Fruit fly (Drosophila melanogaster) whole organism, prepupa: Measurements from ENCODE around the gene Cul6.

Experiments used
- CG10669 ChIP-seq: fragments of 200-800 bp; sonication (Bioruptor generic); optimal IDR thresholded peaks from 3 replicates; lab custom pipeline; 2018; ENCODE audit warnings: missing biosample characterization, mild to moderate bottlenecking, missing genetic modification characterization, moderate library complexity
- CG11294 ChIP-seq: fragments of 200-800 bp; sonication (Bioruptor generic); IDR thresholded peaks from 2 replicates; pipeline ENCODE4 v1.3.6; 2022; ENCODE audit warnings: missing biosample characterization, missing genetic modification characterization
- CG11762 ChIP-seq: fragments of 200-800 bp; sonication (Bioruptor generic); optimal IDR thresholded peaks from 3 replicates; lab custom pipeline; 2016; ENCODE audit warnings: missing biosample characterization, missing genetic modification characterization; ENCODE audit not compliant: insufficient read depth
- CG11902 ChIP-seq: fragments of 200-800 bp; sonication (Bioruptor generic); optimal IDR thresholded peaks from 3 replicates; lab custom pipeline; 2016; ENCODE audit warnings: missing biosample characterization, missing genetic modification characterization
- CG15336 ChIP-seq: fragments of 200-800 bp; sonication (Bioruptor generic); IDR thresholded peaks from 2 replicates; pipeline ENCODE4 v1.3.6; 2022; ENCODE audit warnings: missing biosample characterization, missing genetic modification characterization
- CG1621 ChIP-seq: fragments of 200-800 bp; sonication (Bioruptor generic); optimal IDR thresholded peaks from 3 replicates; lab custom pipeline; 2018; ENCODE audit warnings: missing biosample characterization, mild to moderate bottlenecking, missing genetic modification characterization
- CG3032 ChIP-seq: fragments of 200-800 bp; optimal IDR thresholded peaks from 2 replicates; lab custom pipeline; 2019; ENCODE audit warnings: missing biosample characterization, mild to moderate bottlenecking, missing genetic modification characterization, moderate library complexity
- CG32006 ChIP-seq: fragments of 200-800 bp; sonication (Bioruptor generic); optimal IDR thresholded peaks from 3 replicates; lab custom pipeline; 2017; ENCODE audit warnings: missing biosample characterization, mild to moderate bottlenecking, missing genetic modification characterization
- CG34406 ChIP-seq: fragments of 200-800 bp; sonication (Bioruptor generic); optimal IDR thresholded peaks from 3 replicates; lab custom pipeline; 2016; ENCODE audit warnings: missing biosample characterization, missing genetic modification characterization
- CG3919 ChIP-seq: fragments of 200-800 bp; sonication (Bioruptor generic); optimal IDR thresholded peaks from 3 replicates; lab custom pipeline; 2016; ENCODE audit warnings: missing biosample characterization, missing genetic modification characterization
- CG4318 ChIP-seq: fragments of 200-800 bp; sonication (Bioruptor generic); optimal IDR thresholded peaks from 3 replicates; lab custom pipeline; 2017; ENCODE audit warnings: missing biosample characterization, mild to moderate bottlenecking, missing genetic modification characterization
- CG6163 ChIP-seq: fragments of 200-800 bp; sonication (Bioruptor generic); IDR thresholded peaks from 3 replicates; pipeline ENCODE4 v1.3.6; 2022; ENCODE audit warnings: missing biosample characterization, missing genetic modification characterization
- CG6792 ChIP-seq: fragments of 200-800 bp; sonication (Bioruptor generic); optimal IDR thresholded peaks from 3 replicates; lab custom pipeline; 2016; ENCODE audit warnings: missing biosample characterization, missing genetic modification characterization
- CG6854 ChIP-seq: fragments of 200-800 bp; sonication (Bioruptor generic); optimal IDR thresholded peaks from 2 replicates; lab custom pipeline; 2017; ENCODE audit warnings: missing biosample characterization, mild to moderate bottlenecking, missing genetic modification characterization
- CG7368 ChIP-seq: fragments of 200-800 bp; sonication (Bioruptor generic); optimal IDR thresholded peaks from 3 replicates; lab custom pipeline; 2016; ENCODE audit warnings: missing biosample characterization, missing genetic modification characterization
- CG8119 ChIP-seq: fragments of 200-800 bp; sonication (Bioruptor generic); IDR thresholded peaks from 3 replicates; pipeline ENCODE4 v1.3.6; 2022; ENCODE audit warnings: missing biosample characterization, missing genetic modification characterization
- CG8319 ChIP-seq: fragments of 200-800 bp; sonication (Bioruptor generic); optimal IDR thresholded peaks from 3 replicates; lab custom pipeline; 2016; ENCODE audit warnings: missing biosample characterization, missing genetic modification characterization
- CG8632 ChIP-seq: fragments of 200-800 bp; sonication (Bioruptor generic); optimal IDR thresholded peaks from 3 replicates; lab custom pipeline; 2016; ENCODE audit warnings: missing biosample characterization, missing genetic modification characterization
- CG9139 ChIP-seq: fragments of 200-800 bp; sonication (Bioruptor generic); optimal IDR thresholded peaks from 3 replicates; lab custom pipeline; 2017; ENCODE audit warnings: missing biosample characterization, mild to moderate bottlenecking, missing genetic modification characterization
- Eip75B ChIP-seq: fragments of 200-800 bp; sonication (Bioruptor generic); optimal IDR thresholded peaks from 3 replicates; lab custom pipeline; 2016; ENCODE audit warnings: missing biosample characterization, missing genetic modification characterization
- Ets21C ChIP-seq: fragments of 200-800 bp; sonication (Bioruptor generic); optimal IDR thresholded peaks from 3 replicates; lab custom pipeline; 2016; ENCODE audit warnings: missing biosample characterization, missing genetic modification characterization
- Ets96B ChIP-seq: fragments of 200-800 bp; optimal IDR thresholded peaks from 2 replicates; lab custom pipeline; 2019; ENCODE audit warnings: missing biosample characterization, mild to moderate bottlenecking, missing genetic modification characterization, moderate library complexity
- Gug ChIP-seq: fragments of 200-800 bp; sonication (Bioruptor generic); IDR thresholded peaks from 2 replicates; pipeline ENCODE4 v1.3.6; 2022; ENCODE audit warnings: missing biosample characterization, missing genetic modification characterization
- Hr38 ChIP-seq: sonication (Bioruptor generic); optimal IDR thresholded peaks from 2 replicates; lab custom pipeline; 2016; ENCODE audit warnings: missing biosample characterization, missing genetic modification characterization
- Lpt ChIP-seq: fragments of 200-800 bp; sonication (Bioruptor generic); optimal IDR thresholded peaks from 3 replicates; lab custom pipeline; 2016; ENCODE audit warnings: missing biosample characterization, missing genetic modification characterization
- Met ChIP-seq: fragments of 200-800 bp; sonication (Bioruptor generic); optimal IDR thresholded peaks from 3 replicates; lab custom pipeline; 2016; ENCODE audit warnings: missing biosample characterization, missing genetic modification characterization
- OdsH ChIP-seq: fragments of 200-800 bp; sonication (Bioruptor generic); optimal IDR thresholded peaks from 3 replicates; lab custom pipeline; 2016; ENCODE audit warnings: missing biosample characterization, missing genetic modification characterization
- Smox ChIP-seq: fragments of 200-800 bp; sonication (Bioruptor generic); optimal IDR thresholded peaks from 3 replicates; lab custom pipeline; 2016; ENCODE audit warnings: missing biosample characterization, missing genetic modification characterization
- Sox102F ChIP-seq: fragments of 200-800 bp; sonication (Bioruptor generic); optimal IDR thresholded peaks from 2 replicates; lab custom pipeline; 2016; ENCODE audit warnings: missing biosample characterization, mild to moderate bottlenecking, missing genetic modification characterization
- Sox14 ChIP-seq: fragments of 200-800 bp; sonication (Bioruptor generic); optimal IDR thresholded peaks from 3 replicates; lab custom pipeline; 2016; ENCODE audit warnings: missing biosample characterization, missing genetic modification characterization
- Sox15 ChIP-seq: fragments of 200-800 bp; sonication (Bioruptor generic); optimal IDR thresholded peaks from 3 replicates; lab custom pipeline; 2016; ENCODE audit warnings: missing biosample characterization, missing genetic modification characterization
- achi ChIP-seq: fragments of 200-800 bp; sonication (Bioruptor generic); optimal IDR thresholded peaks from 3 replicates; lab custom pipeline; 2016; ENCODE audit warnings: missing biosample characterization, missing genetic modification characterization
- acj6 ChIP-seq: fragments of 200-800 bp; sonication (Bioruptor generic); optimal IDR thresholded peaks from 3 replicates; lab custom pipeline; 2016; ENCODE audit warnings: missing biosample characterization, missing genetic modification characterization
- cyc ChIP-seq: fragments of 200-800 bp; sonication (Bioruptor generic); optimal IDR thresholded peaks from 3 replicates; lab custom pipeline; 2016; ENCODE audit warnings: missing biosample characterization, missing genetic modification characterization
- dac ChIP-seq: fragments of 200-800 bp; sonication (Bioruptor generic); optimal IDR thresholded peaks from 2 replicates; lab custom pipeline; 2017; ENCODE audit warnings: missing biosample characterization, mild to moderate bottlenecking, missing genetic modification characterization
- dsx ChIP-seq: fragments of 200-800 bp; optimal IDR thresholded peaks from 3 replicates; lab custom pipeline; 2019; ENCODE audit warnings: missing biosample characterization, mild to moderate bottlenecking, missing genetic modification characterization, moderate library complexity; ENCODE audit not compliant: poor library complexity, severe bottlenecking
- fd59A ChIP-seq: fragments of 200-800 bp; sonication (Bioruptor generic); optimal IDR thresholded peaks from 2 replicates; lab custom pipeline; 2017; ENCODE audit warnings: missing biosample characterization, mild to moderate bottlenecking, missing genetic modification characterization, missing genetic modification reagents
- fkh ChIP-seq: fragments of 200-800 bp; sonication (Bioruptor generic); optimal IDR thresholded peaks from 3 replicates; lab custom pipeline; 2017; ENCODE audit warnings: missing biosample characterization, mild to moderate bottlenecking, missing genetic modification characterization, moderate library complexity
- lz ChIP-seq: fragments of 200-800 bp; sonication (Bioruptor generic); optimal IDR thresholded peaks from 3 replicates; lab custom pipeline; 2016; ENCODE audit warnings: missing biosample characterization, missing genetic modification characterization
- salr ChIP-seq, 2 experiments: fragments of 200-800 bp; sonication (Bioruptor generic); optimal IDR thresholded peaks; 3 replicates each; lab custom pipeline; 2016 to 2018; ENCODE audit warnings: missing biosample characterization in 2 of 2, missing genetic modification characterization in 2 of 2, mild to moderate bottlenecking in 1 of 2
- spab ChIP-seq: fragments of 200-800 bp; sonication (Bioruptor generic); optimal IDR thresholded peaks from 2 replicates; lab custom pipeline; 2017; ENCODE audit warnings: missing biosample characterization, mild to moderate bottlenecking, missing genetic modification characterization, missing genetic modification reagents
- ss ChIP-seq, 2 experiments: fragments of 200-800 bp; sonication (Bioruptor generic); optimal IDR thresholded peaks; 2 replicates in 1 of 2; 3 replicates in 1 of 2; lab custom pipeline; 2017 to 2018; ENCODE audit warnings: mild to moderate bottlenecking in 2 of 2, missing biosample characterization in 2 of 2, missing genetic modification characterization in 2 of 2, moderate library complexity in 1 of 2
- svp ChIP-seq: fragments of 200-800 bp; sonication (Bioruptor generic); peaks from one replicate; lab custom pipeline; 2016; ENCODE audit warnings: missing biosample characterization, missing genetic modification characterization
- topi ChIP-seq: fragments of 200-800 bp; sonication (Bioruptor generic); optimal IDR thresholded peaks from 3 replicates; lab custom pipeline; 2016; ENCODE audit warnings: missing biosample characterization, missing genetic modification characterization
- vri ChIP-seq: fragments of 200-800 bp; sonication (Bioruptor generic); optimal IDR thresholded peaks from 3 replicates; lab custom pipeline; 2016; ENCODE audit warnings: missing biosample characterization, mild to moderate bottlenecking, missing genetic modification characterization

Gene Cul6

DNA sequence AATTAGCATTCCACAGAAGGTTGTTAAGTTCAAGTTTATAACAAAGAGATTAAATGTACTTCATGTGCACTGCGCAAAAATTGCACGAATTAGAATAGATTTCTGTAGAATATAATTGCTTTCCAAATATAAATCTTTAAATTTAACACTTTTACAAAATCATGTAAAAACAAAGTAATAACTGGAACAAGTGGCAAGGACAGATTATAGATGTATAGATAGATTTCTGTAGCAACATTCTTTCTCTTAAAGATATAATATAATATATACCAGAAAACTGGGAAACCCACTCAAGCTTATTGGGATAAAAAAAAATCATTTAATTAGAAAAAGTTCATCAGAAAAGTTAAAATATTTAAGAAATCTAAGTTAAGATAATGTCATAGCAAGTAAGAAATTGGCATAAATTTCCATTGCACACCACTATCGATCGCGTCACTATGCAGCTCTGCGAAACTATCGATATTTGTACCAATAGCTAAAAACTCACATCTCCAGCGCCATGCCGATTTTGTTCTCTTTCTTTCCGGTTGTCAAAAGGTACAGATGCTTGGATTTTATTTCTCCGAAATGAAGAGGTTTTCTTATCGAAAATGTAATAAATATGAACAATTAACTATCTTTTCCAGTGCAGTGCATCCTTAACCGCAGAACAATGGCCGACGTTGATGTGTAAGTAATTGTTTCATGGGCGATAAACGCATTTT lies 11.5 kb upstream of the Cul6 start, which contains the start of gene RpS12 (continued):
- TF ChIP-seq CG4318 (GFP tag; lab: Kevin White, UChicago): peak; percentile 40
- TF ChIP-seq CG3919: peak; percentile 77
- no peak for TF ChIP-seq Lpt (GFP tag; lab: Kevin White, UChicago)
- peak; percentile 71 for TF ChIP-seq Met (GFP tag; lab: Kevin White, UChicago)
- TF ChIP-seq CG10669 (GFP tag; lab: Kevin White, UChicago): peak; percentile 40
- peak; percentile 27 for TF ChIP-seq Eip75B (GFP tag; lab: Kevin White, UChicago)
- no peak; the same call in 1 of the 2 replicates for TF ChIP-seq Gug (GFP tag; lab: Robert Waterston, UW)
- TF ChIP-seq Sox14 (GFP tag; lab: Kevin White, UChicago): peak; percentile 54
- peak; percentile 77 for TF ChIP-seq cyc (GFP tag; lab: Kevin White, UChicago)
- TF ChIP-seq CG15336 (GFP tag; lab: Robert Waterston, UW): no peak
- peak; percentile 68 for TF ChIP-seq Sox102F (GFP tag; lab: Kevin White, UChicago)
- peak; percentile 94 for TF ChIP-seq achi (GFP tag; lab: Kevin White, UChicago)
- TF ChIP-seq CG34406 (GFP tag; lab: Kevin White, UChicago): peak; percentile 63
- peak; percentile 63 for TF ChIP-seq CG9139 (GFP tag; lab: Kevin White, UChicago)
- TF ChIP-seq CG11294 (GFP tag; lab: Robert Waterston, UW): 0 out of 2 replicates have a peak, but pooled peaks have one; percentile 6
- peak; percentile 35 for TF ChIP-seq CG11762 (GFP tag; lab: Kevin White, UChicago)

DNA sequence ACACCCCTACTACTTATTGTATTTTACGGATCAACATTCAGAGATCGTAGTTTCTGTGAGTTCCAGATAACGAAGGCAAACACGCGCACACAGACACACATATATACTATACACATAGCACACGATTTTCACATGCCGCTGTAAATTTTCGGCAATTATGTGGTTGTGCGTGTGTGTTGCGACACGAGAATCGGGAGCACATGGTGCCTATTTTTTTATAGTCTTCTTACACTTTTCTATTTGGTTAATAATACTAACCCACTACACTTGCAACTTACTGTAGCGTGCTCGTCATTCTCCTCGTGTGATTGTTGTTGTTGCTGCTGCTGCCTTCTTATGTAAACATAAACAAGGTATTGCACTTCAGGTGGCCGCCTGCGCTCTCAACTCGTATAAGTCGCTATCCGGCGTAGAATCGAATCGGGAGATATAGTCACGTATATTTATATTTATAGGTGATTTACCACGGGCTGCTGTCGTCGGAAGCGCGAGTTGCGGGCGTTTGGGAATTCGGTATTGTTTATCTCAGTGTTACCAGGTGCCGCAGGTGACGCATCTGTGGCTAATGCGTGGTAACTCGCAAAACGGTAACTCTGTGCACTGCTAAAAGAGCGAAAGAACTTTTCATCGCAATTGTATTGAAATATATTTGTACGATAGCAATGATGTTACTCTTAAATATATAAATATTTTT lies 10.8 kb upstream of the Cul6 start, which contains the start of gene Adk2:
Gene Adk2, minus strand, starts transcription at position 529 of the 694 bp plus-strand sequence.
- peak; percentile 12 for TF ChIP-seq CG7368 (GFP tag; lab: Kevin White, UChicago)
- TF ChIP-seq topi (GFP tag; lab: Kevin White, UChicago): peak; percentile 6
- TF ChIP-seq ss (GFP tag; optimal IDR thresholded peaks at IDR 0.05; lab: Kevin White, UChicago): no peak
- TF ChIP-seq vri (GFP tag; lab: Kevin White, UChicago): peak; percentile 13
- TF ChIP-seq spab (GFP tag; lab: Kevin White, UChicago): no peak
- TF ChIP-seq Sox15: no peak
- TF ChIP-seq Ets96B (tag; lab: Kevin White, UChicago): no peak
- TF ChIP-seq CG3919: peak; percentile 50
- peak; percentile 27 for TF ChIP-seq CG6854
- no peak for TF ChIP-seq CG8319 (GFP tag; lab: Kevin White, UChicago)
- TF ChIP-seq Eip75B (GFP tag; lab: Kevin White, UChicago): no peak
- no peak for TF ChIP-seq CG9139 (GFP tag; lab: Kevin White, UChicago)
- no peak for TF ChIP-seq CG32006 (GFP tag; lab: Kevin White, UChicago)
- TF ChIP-seq cyc (GFP tag; lab: Kevin White, UChicago): no peak
- no peak for TF ChIP-seq CG1621 (tag; lab: Kevin White, UChicago)
- no peak for TF ChIP-seq acj6 (GFP tag; lab: Kevin White, UChicago)
- TF ChIP-seq lz (GFP tag; lab: Kevin White, UChicago): no peak
- no peak for TF ChIP-seq OdsH (GFP tag; lab: Kevin White, UChicago)
- TF ChIP-seq salr (GFP tag; optimal IDR thresholded peaks at IDR 0.05; lab: Kevin White, UChicago): no peak
- no peak for TF ChIP-seq CG6792 (GFP tag; lab: Kevin White, UChicago)
- no peak for TF ChIP-seq CG8632
- no peak for TF ChIP-seq Lpt (GFP tag; lab: Kevin White, UChicago)
- peak; percentile 5 for TF ChIP-seq Smox (GFP tag; lab: Kevin White, UChicago)
- TF ChIP-seq Gug (GFP tag; lab: Robert Waterston, UW): peak; percentile 38; the same call in 1 of the 2 replicates
- TF ChIP-seq Hr38 (GFP tag; lab: Kevin White, UChicago): no peak
- TF ChIP-seq CG3032: no peak
- TF ChIP-seq svp (GFP tag; lab: Kevin White, UChicago): no peak
- TF ChIP-seq Ets21C (GFP tag; lab: Kevin White, UChicago): no peak
- TF ChIP-seq dac: no peak
- no peak for TF ChIP-seq CG8119
- TF ChIP-seq Met (GFP tag; lab: Kevin White, UChicago): no peak
- TF ChIP-seq fkh (GFP tag; lab: Kevin White, UChicago): peak; percentile 77
- no peak for TF ChIP-seq dsx (GFP tag; lab: Kevin White, UChicago)
- TF ChIP-seq CG6163: peak; percentile 52
- no peak for TF ChIP-seq CG11762 (GFP tag; lab: Kevin White, UChicago)
- no peak for TF ChIP-seq Sox14 (GFP tag; lab: Kevin White, UChicago)
- no peak for TF ChIP-seq CG34406 (GFP tag; lab: Kevin White, UChicago)
- TF ChIP-seq CG11294 (GFP tag; lab: Robert Waterston, UW): no peak
- TF ChIP-seq CG11902 (GFP tag; lab: Kevin White, UChicago): no peak
- TF ChIP-seq fd59A (GFP tag; lab: Kevin White, UChicago): no peak
